Worm (Caenorhabditis elegans) whole organism, L4 larva: Measurements from ENCODE around the gene F38A1.6.

Experiments
- D1046.2 ChIP-seq: fragments of 200-800 bp; sonication (Bioruptor generic); IDR thresholded peaks from 2 replicates; pipeline ENCODE4 v1.3.6; 2022; ENCODE audit warnings: missing genetic modification characterization, missing compliant biosample characterization
- F44E2.7 ChIP-seq: fragments of 200-800 bp; sonication (Bioruptor generic); IDR thresholded peaks from 2 replicates; pipeline ENCODE4 v2.1.2; 2022; ENCODE audit warnings: missing genetic modification characterization, missing compliant biosample characterization
- R02D3.7 ChIP-seq: fragments of 150-350 bp; sonication (generic microtip); optimal IDR thresholded peaks from 3 replicates; lab custom pipeline; 2014; ENCODE audit warnings: missing biosample characterization, missing genetic modification characterization
- T20F7.1 ChIP-seq: fragments of 200-800 bp; sonication (Bioruptor generic); optimal IDR thresholded peaks from 2 replicates; lab custom pipeline; 2018; ENCODE audit warnings: mild to moderate bottlenecking, missing genetic modification characterization, missing compliant biosample characterization
- aha-1 ChIP-seq: fragments of 150-350 bp; peaks from one replicate; lab custom pipeline; 2014; ENCODE audit warnings: missing biosample characterization, missing genetic modification characterization
- arid-1 ChIP-seq: fragments of 200-800 bp; sonication (Bioruptor generic); conservative IDR thresholded peaks from 2 replicates; pipeline ENCODE4 v1.3.6; 2022; ENCODE audit warnings: missing genetic modification reagents, missing genetic modification characterization, missing compliant biosample characterization
- ceh-28 ChIP-seq: fragments of 150-350 bp; optimal IDR thresholded peaks from 2 replicates; lab custom pipeline; 2014; ENCODE audit warnings: missing biosample characterization, missing genetic modification reagents, missing genetic modification characterization
- ceh-32 ChIP-seq: sonication (generic microtip); optimal IDR thresholded peaks from 2 replicates; lab custom pipeline; 2016; ENCODE audit warnings: mild to moderate bottlenecking, missing genetic modification characterization, missing compliant biosample characterization; ENCODE audit not compliant: poor library complexity
- ceh-44 ChIP-seq: fragments of 200-800 bp; sonication (Bioruptor generic); IDR thresholded peaks from 2 replicates; pipeline ENCODE4 v1.3.6; 2022; ENCODE audit warnings: missing genetic modification reagents, missing genetic modification characterization, missing compliant biosample characterization
- ceh-62 ChIP-seq: sonication (generic microtip); optimal IDR thresholded peaks from 2 replicates; lab custom pipeline; 2017; ENCODE audit warnings: missing biosample characterization, missing genetic modification characterization
- daf-12 ChIP-seq: fragments of 150-350 bp; optimal IDR thresholded peaks from 2 replicates; lab custom pipeline; 2014; ENCODE audit warnings: missing biosample characterization, missing genetic modification reagents, missing genetic modification characterization
- dmd-8 ChIP-seq: fragments of 200-800 bp; sonication (Bioruptor generic); IDR thresholded peaks from 2 replicates; pipeline ENCODE4 v1.3.6; 2022; ENCODE audit warnings: missing genetic modification characterization, missing compliant biosample characterization
- duxl-1 ChIP-seq: sonication (generic microtip); optimal IDR thresholded peaks from 2 replicates; lab custom pipeline; 2016; ENCODE audit warnings: mild to moderate bottlenecking, missing genetic modification characterization, moderate library complexity, missing compliant biosample characterization; ENCODE audit not compliant: poor library complexity
- egl-27 ChIP-seq: sonication (generic microtip); optimal IDR thresholded peaks from 3 replicates; lab custom pipeline; 2017; ENCODE audit warnings: missing biosample characterization, missing genetic modification reagents, missing genetic modification characterization
- fkh-10 ChIP-seq: fragments of 150-350 bp; optimal IDR thresholded peaks from 2 replicates; lab custom pipeline; 2014; ENCODE audit warnings: missing biosample characterization, missing genetic modification reagents, missing genetic modification characterization
- fos-1 ChIP-seq: fragments of 150-350 bp; optimal IDR thresholded peaks from 2 replicates; lab custom pipeline; 2014; ENCODE audit warnings: missing biosample characterization, missing genetic modification characterization
- gei-8 ChIP-seq: fragments of 200-800 bp; sonication (Bioruptor generic); optimal IDR thresholded peaks from 2 replicates; lab custom pipeline; 2018; ENCODE audit warnings: mild to moderate bottlenecking, missing genetic modification characterization, missing compliant biosample characterization
- hlh-11 ChIP-seq: fragments of 200-800 bp; sonication (Bioruptor generic); optimal IDR thresholded peaks from 2 replicates; lab custom pipeline; 2018; ENCODE audit warnings: mild to moderate bottlenecking, missing genetic modification characterization, missing compliant biosample characterization
- jun-1 ChIP-seq: fragments of 150-350 bp; optimal IDR thresholded peaks from 2 replicates; lab custom pipeline; 2014; ENCODE audit warnings: missing biosample characterization, missing genetic modification reagents, missing genetic modification characterization
- lin-1 ChIP-seq: fragments of 200-800 bp; sonication (Bioruptor generic); IDR thresholded peaks from 2 replicates; pipeline ENCODE4 v1.3.6; 2022; ENCODE audit warnings: missing genetic modification reagents, missing genetic modification characterization, missing compliant biosample characterization
- lin-29 ChIP-seq: fragments of 200-800 bp; sonication (Bioruptor generic); IDR thresholded peaks from 2 replicates; pipeline ENCODE4 v1.3.6; 2022; ENCODE audit warnings: missing genetic modification reagents, missing genetic modification characterization, missing compliant biosample characterization
- lin-39 ChIP-seq: fragments of 150-350 bp; optimal IDR thresholded peaks from 2 replicates; lab custom pipeline; 2014; ENCODE audit warnings: missing biosample characterization, missing genetic modification reagents, missing genetic modification characterization
- lsy-2 ChIP-seq, 2 experiments: fragments of 150-350 bp in 1 of 2; sonication (generic microtip) in 1 of 2; optimal IDR thresholded peaks; 2 replicates each; lab custom pipeline; 2014 to 2017; ENCODE audit warnings: missing biosample characterization in 2 of 2, missing genetic modification characterization in 2 of 2
- madf-9 ChIP-seq: fragments of 200-800 bp; sonication (Bioruptor generic); conservative IDR thresholded peaks from 2 replicates; pipeline ENCODE4 v1.3.6; 2022; ENCODE audit warnings: missing genetic modification reagents, missing genetic modification characterization, missing compliant biosample characterization
- mes-2 ChIP-seq: sonication (generic microtip); optimal IDR thresholded peaks from 2 replicates; lab custom pipeline; 2016; ENCODE audit warnings: missing genotype, mild to moderate bottlenecking, missing genetic modification characterization, missing compliant biosample characterization; ENCODE audit not compliant: poor library complexity, severe bottlenecking
- nhr-10 ChIP-seq: fragments of 150-350 bp; optimal IDR thresholded peaks from 2 replicates; lab custom pipeline; 2014; ENCODE audit warnings: missing biosample characterization, missing genetic modification characterization
- nhr-111 ChIP-seq: fragments of 200-800 bp; sonication (Bioruptor generic); optimal IDR thresholded peaks from 2 replicates; lab custom pipeline; 2018; ENCODE audit warnings: mild to moderate bottlenecking, missing genetic modification characterization, missing compliant biosample characterization
- nhr-237 ChIP-seq: sonication (generic microtip); optimal IDR thresholded peaks from 2 replicates; lab custom pipeline; 2017; ENCODE audit warnings: missing biosample characterization, missing genetic modification characterization
- nhr-25 ChIP-seq: sonication (generic microtip); optimal IDR thresholded peaks from 2 replicates; lab custom pipeline; 2017; ENCODE audit warnings: missing genetic modification characterization, mild to moderate bottlenecking, missing compliant biosample characterization, antibody characterized with exemption, moderate library complexity, borderline replicate concordance; ENCODE audit not compliant: insufficient read depth
- nhr-42 ChIP-seq: fragments of 200-800 bp; sonication (Bioruptor generic); IDR thresholded peaks from 2 replicates; pipeline ENCODE4 v1.3.6; 2022; ENCODE audit warnings: missing genetic modification characterization, missing compliant biosample characterization
- nhr-48 ChIP-seq: sonication (generic microtip); optimal IDR thresholded peaks from 2 replicates; lab custom pipeline; 2016; ENCODE audit warnings: mild to moderate bottlenecking, missing genetic modification characterization, missing compliant biosample characterization
- nhr-6 ChIP-seq: fragments of 150-350 bp; optimal IDR thresholded peaks from 2 replicates; lab custom pipeline; 2014; ENCODE audit warnings: missing biosample characterization, missing genetic modification characterization
- nhr-77 ChIP-seq: fragments of 150-350 bp; optimal IDR thresholded peaks from 2 replicates; lab custom pipeline; 2014; ENCODE audit warnings: missing biosample characterization, missing genetic modification characterization
- pha-4 ChIP-seq, 2 experiments: fragments of 150-350 bp in 1 of 2; fragments of 200-800 bp in 1 of 2; sonication (Bioruptor generic) in 1 of 2; IDR thresholded peaks in 1 of 2; optimal IDR thresholded peaks in 1 of 2; 2 replicates each; pipeline versions ENCODE4 v1.3.6 to Lab custom; 2014 to 2022; ENCODE audit warnings: missing genetic modification characterization in 2 of 2, missing genetic modification reagents in 2 of 2, missing biosample characterization in 1 of 2, missing compliant biosample characterization in 1 of 2
- pqm-1 ChIP-seq: sonication (generic microtip); optimal IDR thresholded peaks from 2 replicates; lab custom pipeline; 2017; ENCODE audit warnings: missing biosample characterization, missing genetic modification characterization
- saeg-2 ChIP-seq: fragments of 200-800 bp; sonication (Bioruptor generic); IDR thresholded peaks from 2 replicates; pipeline ENCODE4 v1.3.6; 2022; ENCODE audit warnings: missing genetic modification reagents, missing genetic modification characterization, missing compliant biosample characterization
- skn-1 ChIP-seq: fragments of 150-350 bp; optimal IDR thresholded peaks from 2 replicates; lab custom pipeline; 2014; ENCODE audit warnings: missing biosample characterization, missing genetic modification characterization
- snpc-4 ChIP-seq: fragments of 150-350 bp; optimal IDR thresholded peaks from 2 replicates; lab custom pipeline; 2014; ENCODE audit warnings: missing biosample characterization, missing genetic modification characterization
- spr-1 ChIP-seq: sonication (generic microtip); optimal IDR thresholded peaks from 2 replicates; lab custom pipeline; 2016; ENCODE audit warnings: mild to moderate bottlenecking, missing genetic modification characterization, missing compliant biosample characterization
- spr-3 ChIP-seq: fragments of 200-800 bp; sonication (Bioruptor generic); optimal IDR thresholded peaks from 2 replicates; lab custom pipeline; 2018; ENCODE audit warnings: mild to moderate bottlenecking, missing genetic modification characterization, missing compliant biosample characterization
- unc-62 ChIP-seq, 3 experiments: fragments of 150-350 bp in 1 of 3; sonication (generic microtip); optimal IDR thresholded peaks in 2 of 3; peaks in 1 of 3; 1 replicate in 1 of 3; 2 replicates in 2 of 3; lab custom pipeline; 2014 to 2017; ENCODE audit warnings: missing biosample characterization in 3 of 3, missing genetic modification characterization in 3 of 3, missing genetic modification reagents in 3 of 3, missing genotype in 1 of 3
- zip-2 ChIP-seq: fragments of 150-350 bp; optimal IDR thresholded peaks from 2 replicates; lab custom pipeline; 2014; ENCODE audit warnings: missing biosample characterization, missing genetic modification characterization
- ztf-11 ChIP-seq: fragments of 150-350 bp; optimal IDR thresholded peaks from 2 replicates; lab custom pipeline; 2014; ENCODE audit warnings: missing biosample characterization, missing genetic modification characterization
- ztf-7 ChIP-seq: fragments of 150-350 bp; optimal IDR thresholded peaks from 2 replicates; lab custom pipeline; 2014; ENCODE audit warnings: missing biosample characterization, missing genetic modification characterization

The F38A1.6 gene

ce11 chrIV:1234780-1235179 lies 16.9 kb upstream of the F38A1.6 start:
- TF ChIP-seq spr-1 (tag; lab: Kevin White, UChicago) (no peak), ceh-28 (tag; lab: Kevin White, UChicago) (peak; percentile 73)

DNA sequence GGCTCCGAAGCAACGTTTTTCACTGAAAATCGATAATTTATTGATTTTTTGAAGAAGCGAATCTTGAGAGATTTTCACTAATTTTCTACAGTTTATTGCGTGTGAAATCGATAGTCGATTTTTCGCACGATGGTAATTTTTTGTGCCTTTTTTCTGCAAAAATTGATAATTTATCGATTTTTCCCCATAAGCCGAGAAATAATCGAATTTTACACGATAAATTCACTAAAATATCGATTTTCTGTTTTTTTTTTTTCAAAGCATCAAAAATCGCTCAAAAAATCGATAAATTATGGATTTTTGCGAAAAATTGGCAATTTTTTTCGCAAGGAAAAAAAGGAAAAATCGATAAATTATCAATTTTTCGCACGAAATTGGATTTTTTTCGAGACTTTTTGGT lies 15.9 kb upstream of the F38A1.6 start:
- TF ChIP-seq nhr-42 (GFP tag; lab: Robert Waterston, UW): no peak
- TF ChIP-seq gei-8: no peak
- no peak for TF ChIP-seq ztf-11 (tag; lab: Kevin White, UChicago)
- TF ChIP-seq ceh-28 (tag; lab: Kevin White, UChicago): peak; percentile 77
- TF ChIP-seq R02D3.7 (tag; lab: Kevin White, UChicago): no peak
- TF ChIP-seq arid-1 (GFP tag; lab: Robert Waterston, UW): no peak
- no peak for TF ChIP-seq ceh-62 (tag; lab: Kevin White, UChicago)
- TF ChIP-seq madf-9 (GFP tag; lab: Robert Waterston, UW): no peak
- TF ChIP-seq nhr-10 (tag; lab: Kevin White, UChicago): no peak

- TF ChIP-seq pha-4 (GFP tag; IDR thresholded peaks at IDR 0.05; lab: Robert Waterston, UW): no peak
- no peak for TF ChIP-seq pha-4 (tag; optimal IDR thresholded peaks at IDR 0.05; lab: Kevin White, UChicago)
- TF ChIP-seq aha-1 (tag; lab: Kevin White, UChicago): peak; percentile 87
- TF ChIP-seq unc-62 (GFP tag; optimal IDR thresholded peaks at IDR 0.05 in 1 of 2; lab: Kevin White, UChicago): peak in 1 of 2 experiments; percentile 87
- TF ChIP-seq unc-62 (tag; optimal IDR thresholded peaks at IDR 0.05; lab: Kevin White, UChicago): no peak
Observed at ce11 chrIV:1238147-1238546, 13.5 kb upstream of the F38A1.6 start.

ce11 chrIV:1239686-1240085 lies 12.0 kb upstream of the F38A1.6 start, which contains the start of gene F38A1.8:
TSS of gene F38A1.8 (minus strand) at chrIV:1239852.
- TF ChIP-seq fos-1 (no peak), spr-3 (GFP tag; lab: Kevin White, UChicago) (no peak), pqm-1 (tag; lab: Kevin White, UChicago) (no peak), nhr-42 (GFP tag; lab: Robert Waterston, UW) (no peak), lsy-2 (tag; optimal IDR thresholded peaks at IDR 0.05; lab: Kevin White, UChicago) (no peak), nhr-111 (GFP tag; lab: Kevin White, UChicago) (no peak), aha-1 (tag; lab: Kevin White, UChicago) (no peak), hlh-11 (tag; lab: Kevin White, UChicago) (peak; percentile 42), zip-2 (no peak), fkh-10 (GFP tag; lab: Kevin White, UChicago) (no peak), nhr-25 (no peak), egl-27 (tag; lab: Kevin White, UChicago) (no peak), skn-1 (tag; lab: Kevin White, UChicago) (no peak), lin-29 (GFP tag; lab: Robert Waterston, UW) (no peak), ceh-32 (tag; lab: Kevin White, UChicago) (no peak), ceh-44 (GFP tag; lab: Robert Waterston, UW) (no peak), spr-1 (tag; lab: Kevin White, UChicago) (no peak), nhr-77 (no peak), R02D3.7 (tag; lab: Kevin White, UChicago) (no peak), nhr-48 (tag; lab: Kevin White, UChicago) (no peak), ztf-7 (no peak), jun-1 (tag; lab: Kevin White, UChicago) (no peak), F44E2.7 (no peak), lin-39 (tag; lab: Kevin White, UChicago) (no peak), nhr-10 (tag; lab: Kevin White, UChicago) (no peak), duxl-1 (tag; lab: Kevin White, UChicago) (no peak), lin-1 (GFP tag; lab: Robert Waterston, UW) (no peak), dmd-8 (no peak), D1046.2 (GFP tag; lab: Robert Waterston, UW) (no peak), saeg-2 (no peak), pha-4 (GFP tag; IDR thresholded peaks at IDR 0.05; lab: Robert Waterston, UW) (no peak), pha-4 (tag; optimal IDR thresholded peaks at IDR 0.05; lab: Kevin White, UChicago) (no peak), nhr-6 (tag; lab: Kevin White, UChicago) (peak; percentile 22), daf-12 (tag; lab: Kevin White, UChicago) (no peak), nhr-237 (no peak), T20F7.1 (no peak), mes-2 (tag; lab: Kevin White, UChicago) (peak; percentile 74), snpc-4 (tag; lab: Kevin White, UChicago) (no peak), ceh-62 (tag; lab: Kevin White, UChicago) (no peak)
